Fruit fly (Drosophila melanogaster) Kc167 (cell line): ENCODE results near the gene CG14982.

Source experiments
- Myc ChIP-seq: fragments of >200 bp; optimal IDR thresholded peaks from 2 replicates; lab custom pipeline; 2017; ENCODE audit warnings: missing external identifiers
- Sin3A ChIP-seq: fragments of >200 bp; optimal IDR thresholded peaks from 2 replicates; lab custom pipeline; 2018; ENCODE audit warnings: missing external identifiers
- h ChIP-seq: fragments of >200 bp; optimal IDR thresholded peaks from 3 replicates; lab custom pipeline; 2018; ENCODE audit warnings: missing external identifiers
- insv ChIP-seq: fragments of >200 bp; optimal IDR thresholded peaks from 3 replicates; lab custom pipeline; 2018; ENCODE audit warnings: missing external identifiers
- psq ChIP-seq: fragments of >200 bp; optimal IDR thresholded peaks from 2 replicates; lab custom pipeline; 2017; ENCODE audit warnings: missing external identifiers
- ttk ChIP-seq: sonication (Bioruptor generic); optimal IDR thresholded peaks from 2 replicates; lab custom pipeline; 2017; ENCODE audit warnings: missing external identifiers

CG14982 gene

DNA sequence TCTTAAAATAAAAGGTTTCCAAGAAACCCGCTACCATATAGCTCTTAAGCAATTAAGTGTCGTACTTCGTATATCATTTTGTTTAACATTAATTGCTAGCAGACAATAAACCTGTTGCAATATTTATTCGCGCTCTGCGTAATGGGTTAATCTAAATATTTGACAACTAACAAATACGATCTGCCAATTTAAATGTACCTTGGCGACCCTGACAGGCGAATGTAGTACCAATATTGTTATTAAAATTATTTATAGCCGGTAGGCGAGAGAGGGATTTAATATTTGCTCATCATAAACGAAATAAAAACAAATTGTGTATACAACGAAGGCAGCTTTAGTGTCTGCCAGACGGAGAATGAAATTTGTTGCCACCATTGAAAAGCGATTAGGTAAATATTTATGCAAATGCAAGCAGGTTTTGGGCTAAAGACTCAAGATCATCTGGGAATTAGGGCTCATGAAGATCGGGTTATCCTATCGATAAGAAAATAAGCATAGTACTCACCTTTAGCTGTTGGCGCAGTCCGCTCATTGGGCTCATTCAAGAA lies 9.7 kb upstream of the CG14982 start:
- TF ChIP-seq h (lab: Kevin White, UChicago), result no peak

- no peak for TF ChIP-seq ttk (lab: Kevin White, UChicago)
- no peak for TF ChIP-seq psq
- TF ChIP-seq h (lab: Kevin White, UChicago), result no peak
- TF ChIP-seq Sin3A (lab: Kevin White, UChicago), result no peak
- TF ChIP-seq insv (lab: Kevin White, UChicago), result no peak
- TF ChIP-seq Myc (lab: Kevin White, UChicago), result no peak
Measured at dm6 chr3L:3933599-3933998, 8.9 kb upstream of the CG14982 start.

DNA sequence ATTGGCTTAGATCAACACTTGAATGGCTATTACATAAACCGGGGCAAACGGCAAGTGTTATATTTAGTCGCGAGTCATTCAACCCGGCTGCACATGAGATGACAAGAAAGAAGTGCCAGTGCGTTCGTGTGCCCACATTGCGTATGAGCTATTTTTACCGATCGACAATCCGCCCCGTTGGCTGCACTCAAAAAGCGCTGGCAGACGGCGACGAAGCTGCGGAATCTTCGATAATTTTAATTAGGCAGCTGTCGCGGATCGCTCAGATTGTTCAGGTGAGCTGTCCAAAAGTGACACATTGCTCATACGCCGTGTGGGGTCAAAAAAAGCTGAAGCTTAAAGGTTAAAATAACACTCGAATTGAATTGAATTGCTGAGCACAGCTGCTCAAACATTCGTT lies 8.4 kb upstream of the CG14982 start:
- no peak for TF ChIP-seq h (lab: Kevin White, UChicago)
- TF ChIP-seq psq, result no peak
- no peak for TF ChIP-seq Sin3A (lab: Kevin White, UChicago)
- TF ChIP-seq insv (lab: Kevin White, UChicago), result no peak
- TF ChIP-seq ttk (lab: Kevin White, UChicago), result no peak
- TF ChIP-seq Myc (lab: Kevin White, UChicago), result no peak

DNA sequence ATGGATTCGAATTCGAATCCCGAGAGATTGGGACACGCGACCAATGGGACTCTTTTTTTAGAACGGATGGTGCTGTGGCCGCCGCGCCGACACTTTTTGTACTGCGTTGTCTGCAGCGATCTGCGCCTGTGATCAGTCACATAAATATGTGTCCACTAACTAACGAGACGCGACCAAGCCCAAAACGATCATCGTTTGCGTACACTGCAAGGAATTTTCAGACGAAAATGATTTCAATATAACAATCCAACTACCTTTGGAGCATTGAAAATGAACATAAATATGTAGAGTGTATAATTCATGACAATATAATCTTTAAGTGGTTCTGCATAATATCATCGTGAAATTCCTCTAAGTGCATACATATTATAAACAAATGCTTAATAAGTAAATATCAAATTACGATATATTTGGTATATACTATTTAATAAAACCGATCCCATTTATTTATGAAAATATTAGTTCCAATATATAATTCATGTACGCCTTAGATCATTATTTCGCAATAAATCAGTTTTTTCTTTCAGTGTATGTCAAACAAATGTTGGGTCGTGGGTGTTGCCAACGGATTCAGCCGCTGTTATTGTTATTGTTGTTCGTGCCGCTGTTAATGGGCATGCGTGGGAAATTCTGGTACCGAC lies 6.8 kb upstream of the CG14982 start, which contains the start of gene Eip63F-1:
Eip63F-1 (minus strand) TSS at position 51 of the 641 bp plus-strand sequence.
- TF ChIP-seq psq (no peak), insv (lab: Kevin White, UChicago) (no peak), Myc (lab: Kevin White, UChicago) (no peak), h (lab: Kevin White, UChicago) (no peak), Sin3A (lab: Kevin White, UChicago) (no peak), ttk (lab: Kevin White, UChicago) (no peak)

DNA sequence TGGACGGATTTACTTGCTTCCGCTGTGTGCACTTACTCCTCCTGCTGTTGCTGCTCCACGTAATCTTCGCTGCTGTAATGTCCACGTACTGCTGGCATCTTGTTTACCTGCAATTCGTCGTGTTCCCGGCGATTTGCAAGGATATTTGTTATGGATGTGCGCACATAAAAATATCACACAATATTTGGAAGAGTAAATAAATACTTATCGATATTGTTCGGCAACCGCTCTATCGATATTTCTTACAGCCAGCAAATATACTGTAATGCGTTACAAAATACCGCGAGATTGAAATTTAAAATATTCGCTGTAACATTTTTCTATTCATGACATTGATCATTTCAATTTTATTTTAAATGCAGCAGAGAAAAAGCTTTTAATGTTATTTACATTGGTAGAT lies 4.7 kb upstream of the CG14982 start, which contains the start of gene CG10866:
CG10866 (minus strand) TSS at position 187 of the 400 bp plus-strand sequence.
- no peak for TF ChIP-seq ttk (lab: Kevin White, UChicago)
- no peak for TF ChIP-seq Myc (lab: Kevin White, UChicago)
- no peak for TF ChIP-seq Sin3A (lab: Kevin White, UChicago)
- no peak for TF ChIP-seq psq
- TF ChIP-seq insv (lab: Kevin White, UChicago), result no peak
- TF ChIP-seq h (lab: Kevin White, UChicago), result no peak

dm6 chr3L:3940075-3940819 lies 2.3 kb upstream of the CG14982 start, which contains the start of gene CG12766:
Gene CG12766, minus strand, starts transcription at chr3L:3940125.
- TF ChIP-seq Sin3A (lab: Kevin White, UChicago), result no peak
- TF ChIP-seq Myc (lab: Kevin White, UChicago), result no peak

- TF ChIP-seq insv (lab: Kevin White, UChicago) (no peak), h (lab: Kevin White, UChicago) (no peak)
Measured at dm6 chr3L:3947301-3947941, 4.9 kb downstream of the CG14982 start, which contains the start of gene CG10853. Gene CG10853, plus strand, starts transcription at chr3L:3947891.

- TF ChIP-seq Sin3A (lab: Kevin White, UChicago) (no peak), insv (lab: Kevin White, UChicago) (no peak), ttk (lab: Kevin White, UChicago) (no peak)
Measured at dm6 chr3L:3949205-3949604, 6.7 kb downstream of the CG14982 start, which contains the start of gene CG14983. Gene CG14983, minus strand, starts transcription at chr3L:3949305.

- TF ChIP-seq psq (no peak), ttk (lab: Kevin White, UChicago) (no peak), h (lab: Kevin White, UChicago) (no peak), insv (lab: Kevin White, UChicago) (no peak), Sin3A (lab: Kevin White, UChicago) (no peak), Myc (lab: Kevin White, UChicago) (no peak)
Measured at dm6 chr3L:3951875-3952274, 9.4 kb downstream of the CG14982 start.

DNA sequence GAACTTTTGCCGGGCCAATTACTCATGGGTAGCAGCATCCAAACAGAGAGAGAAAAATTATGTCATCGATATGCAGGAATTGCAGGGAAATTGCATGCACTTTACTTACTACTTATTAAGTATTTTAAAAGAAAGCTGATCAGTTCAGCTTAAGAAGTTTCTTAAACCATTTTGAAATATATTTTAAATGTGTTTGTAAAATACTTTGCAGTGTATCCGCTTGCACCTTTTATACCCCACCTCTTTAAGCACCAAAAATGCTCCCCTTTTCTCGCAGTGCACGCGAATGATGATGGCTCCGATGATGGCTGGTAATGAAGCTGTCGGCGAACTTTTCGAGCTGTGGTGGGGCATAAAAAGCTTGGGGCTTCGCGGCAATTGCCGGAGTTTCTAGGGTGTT lies 10.0 kb downstream of the CG14982 start, which contains the start of gene CG14984:
CG14984 (minus strand) TSS at position 83 of the 400 bp plus-strand sequence.
- TF ChIP-seq ttk (lab: Kevin White, UChicago) (no peak), Sin3A (lab: Kevin White, UChicago) (no peak), Myc (lab: Kevin White, UChicago) (no peak)

DNA sequence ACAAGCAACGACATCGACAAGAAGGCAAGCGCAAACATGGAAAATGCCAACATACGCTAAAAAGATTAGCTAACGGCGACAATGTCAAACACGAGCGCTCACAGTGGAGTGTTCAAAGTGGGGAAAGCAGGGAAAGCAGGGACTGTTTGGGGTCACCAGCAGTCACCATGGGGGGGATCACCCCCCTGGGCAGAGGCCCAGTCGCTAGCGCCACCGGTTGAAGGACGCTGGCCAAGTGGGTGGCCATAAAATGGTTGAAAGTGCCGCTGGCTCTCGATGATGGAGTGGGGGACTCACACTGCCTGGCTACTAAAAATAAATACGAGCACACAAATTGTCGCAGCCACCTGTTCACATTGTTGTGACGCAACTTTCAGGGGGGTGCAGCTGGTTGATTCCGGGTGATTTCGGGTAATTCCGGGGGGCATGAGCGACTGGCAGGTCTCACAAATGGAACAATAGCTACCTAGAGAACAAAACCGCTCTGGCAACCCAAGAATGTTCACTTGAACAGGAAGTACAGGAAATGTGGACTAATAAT lies 18.4 kb downstream of the CG14982 start:
- TF ChIP-seq ttk (lab: Kevin White, UChicago), result no peak
- TF ChIP-seq Sin3A (lab: Kevin White, UChicago), result no peak
- TF ChIP-seq h (lab: Kevin White, UChicago), result no peak
- no peak for TF ChIP-seq Myc (lab: Kevin White, UChicago)
- no peak for TF ChIP-seq psq
- no peak for TF ChIP-seq insv (lab: Kevin White, UChicago)
